Fruit fly (Drosophila melanogaster) whole organism, embryonic: ENCODE results near the gene Fmr1.

Source experiments
- ATbp ChIP-seq: fragments of 200-800 bp; sonication (Bioruptor generic); optimal IDR thresholded peaks from 2 replicates; lab custom pipeline; 2017; ENCODE audit warnings: missing biosample characterization, mild to moderate bottlenecking, missing genetic modification characterization, missing genetic modification reagents
- Antp ChIP-seq: fragments of 200-800 bp; sonication (Bioruptor generic); optimal IDR thresholded peaks from 3 replicates; lab custom pipeline; 2016; ENCODE audit warnings: missing biosample characterization, missing genetic modification characterization
- Asciz ChIP-seq: fragments of 200-800 bp; sonication (Bioruptor generic); optimal IDR thresholded peaks from 2 replicates; lab custom pipeline; 2017; ENCODE audit warnings: missing biosample characterization, mild to moderate bottlenecking, missing genetic modification characterization, missing genetic modification reagents
- Atf-2 ChIP-seq: fragments of 200-800 bp; sonication (Bioruptor generic); optimal IDR thresholded peaks from 2 replicates; lab custom pipeline; 2016; ENCODE audit warnings: missing biosample characterization, missing genetic modification characterization
- CG10147 ChIP-seq: fragments of 200-800 bp; sonication (Bioruptor generic); optimal IDR thresholded peaks from 2 replicates; lab custom pipeline; 2019; ENCODE audit warnings: missing biosample characterization, mild to moderate bottlenecking, missing genetic modification characterization, moderate library complexity
- CG11085 ChIP-seq: fragments of 200-800 bp; sonication (Bioruptor generic); IDR thresholded peaks from 2 replicates; pipeline ENCODE4 v1.3.6; 2022; ENCODE audit warnings: missing biosample characterization, missing genetic modification characterization
- CG12219 ChIP-seq: fragments of 200-800 bp; sonication (Bioruptor generic); optimal IDR thresholded peaks from 3 replicates; lab custom pipeline; 2018; ENCODE audit warnings: missing biosample characterization, mild to moderate bottlenecking, missing genetic modification characterization
- CG13123 ChIP-seq: fragments of 200-800 bp; sonication (Bioruptor generic); optimal IDR thresholded peaks from 2 replicates; lab custom pipeline; 2016; ENCODE audit warnings: missing biosample characterization, missing genetic modification characterization
- CG14965 ChIP-seq: fragments of 200-800 bp; sonication (Bioruptor generic); optimal IDR thresholded peaks from 2 replicates; lab custom pipeline; 2016; ENCODE audit warnings: missing biosample characterization, missing genetic modification characterization, borderline replicate concordance
- CG17328 ChIP-seq: fragments of 200-800 bp; sonication (Bioruptor generic); IDR thresholded peaks from 2 replicates; pipeline ENCODE4 v1.3.6; 2022; ENCODE audit warnings: missing biosample characterization, missing genetic modification characterization
- CG18599 ChIP-seq: fragments of 200-800 bp; sonication (Bioruptor generic); optimal IDR thresholded peaks from 3 replicates; lab custom pipeline; 2017; ENCODE audit warnings: missing biosample characterization, missing genetic modification characterization, mild to moderate bottlenecking, moderate library complexity, missing genetic modification reagents
- CG18619 ChIP-seq: fragments of 200-800 bp; sonication (Bioruptor generic); optimal IDR thresholded peaks from 3 replicates; lab custom pipeline; 2017; ENCODE audit warnings: missing biosample characterization, mild to moderate bottlenecking, missing genetic modification characterization
- CG2120 ChIP-seq: fragments of 200-800 bp; sonication (Bioruptor generic); optimal IDR thresholded peaks from 3 replicates; lab custom pipeline; 2016; ENCODE audit warnings: missing biosample characterization, missing genetic modification characterization
- CG30431 ChIP-seq: fragments of 200-800 bp; sonication (Bioruptor generic); optimal IDR thresholded peaks from 2 replicates; lab custom pipeline; 2017; ENCODE audit warnings: missing biosample characterization, missing genetic modification characterization
- CG3163 ChIP-seq: fragments of 200-800 bp; sonication (Bioruptor generic); optimal IDR thresholded peaks from 3 replicates; lab custom pipeline; 2016; ENCODE audit warnings: missing biosample characterization, missing genetic modification characterization
- CG32767 ChIP-seq: fragments of 200-800 bp; sonication (Bioruptor generic); IDR thresholded peaks from 2 replicates; pipeline ENCODE4 v1.3.6; 2022; ENCODE audit warnings: missing biosample characterization, missing genetic modification characterization
- CG33557 ChIP-seq: fragments of 200-800 bp; sonication (Bioruptor generic); optimal IDR thresholded peaks from 2 replicates; lab custom pipeline; 2019; ENCODE audit warnings: missing biosample characterization, mild to moderate bottlenecking, missing genetic modification characterization, moderate library complexity
- CG4328 ChIP-seq: fragments of 200-800 bp; sonication (Bioruptor generic); optimal IDR thresholded peaks from 3 replicates; lab custom pipeline; 2017; ENCODE audit warnings: missing biosample characterization, missing genetic modification reagents, missing genetic modification characterization
- CG4424 ChIP-seq: fragments of 200-800 bp; sonication (Bioruptor generic); optimal IDR thresholded peaks from 3 replicates; lab custom pipeline; 2016; ENCODE audit warnings: missing biosample characterization, missing genetic modification characterization
- CG6254 ChIP-seq: fragments of 200-800 bp; sonication (Bioruptor generic); optimal IDR thresholded peaks from 3 replicates; lab custom pipeline; 2017; ENCODE audit warnings: mild to moderate bottlenecking, missing biosample characterization, missing genetic modification reagents, missing genetic modification characterization
- CG6683 ChIP-seq: fragments of 200-800 bp; sonication (Bioruptor generic); optimal IDR thresholded peaks from 2 replicates; lab custom pipeline; 2017; ENCODE audit warnings: missing biosample characterization, mild to moderate bottlenecking, missing genetic modification characterization, missing genetic modification reagents
- CG6689 ChIP-seq: fragments of 200-800 bp; sonication (Bioruptor generic); IDR thresholded peaks from 2 replicates; pipeline ENCODE4 v1.3.6; 2022; ENCODE audit warnings: missing biosample characterization, missing genetic modification characterization
- CG7928 ChIP-seq: fragments of 200-800 bp; sonication (Bioruptor generic); optimal IDR thresholded peaks from 2 replicates; lab custom pipeline; 2017; ENCODE audit warnings: missing biosample characterization, mild to moderate bottlenecking, missing genetic modification characterization
- CG8765 ChIP-seq: fragments of 200-800 bp; sonication (Bioruptor generic); IDR thresholded peaks from 2 replicates; pipeline ENCODE4 v1.3.6; 2022; ENCODE audit warnings: missing biosample characterization, missing genetic modification characterization
- CG9215 ChIP-seq: fragments of 200-800 bp; sonication (Bioruptor generic); IDR thresholded peaks from 2 replicates; pipeline ENCODE4 v1.3.6; 2022; ENCODE audit warnings: missing biosample characterization, missing genetic modification characterization
- CG9797 ChIP-seq: fragments of 200-800 bp; sonication (Bioruptor generic); optimal IDR thresholded peaks from 3 replicates; lab custom pipeline; 2018; ENCODE audit warnings: missing biosample characterization, mild to moderate bottlenecking, missing genetic modification characterization
- CG9932 ChIP-seq: fragments of 200-800 bp; sonication (Bioruptor generic); IDR thresholded peaks from 2 replicates; pipeline ENCODE4 v1.3.6; 2022; ENCODE audit warnings: missing biosample characterization, missing genetic modification characterization
- Drgx ChIP-seq: fragments of 200-800 bp; sonication (Bioruptor generic); IDR thresholded peaks from 2 replicates; pipeline ENCODE4 v1.3.6; 2022; ENCODE audit warnings: missing biosample characterization, missing genetic modification characterization
- Fer3 ChIP-seq: fragments of 200-800 bp; sonication (Bioruptor generic); optimal IDR thresholded peaks from 2 replicates; lab custom pipeline; 2018; ENCODE audit warnings: missing biosample characterization, mild to moderate bottlenecking, missing genetic modification characterization, moderate library complexity
- H15 ChIP-seq: fragments of 200-800 bp; sonication (Bioruptor generic); IDR thresholded peaks from 3 replicates; pipeline ENCODE4 v1.3.6; 2022; ENCODE audit warnings: missing biosample characterization, missing genetic modification characterization
- Hey ChIP-seq: fragments of 200-800 bp; sonication (Bioruptor generic); optimal IDR thresholded peaks from 3 replicates; lab custom pipeline; 2018; ENCODE audit warnings: missing biosample characterization, mild to moderate bottlenecking, missing genetic modification characterization
- Hmr ChIP-seq: fragments of 200-800 bp; sonication (Bioruptor generic); optimal IDR thresholded peaks from 3 replicates; lab custom pipeline; 2017; ENCODE audit warnings: mild to moderate bottlenecking, missing biosample characterization, missing genetic modification reagents, missing genetic modification characterization
- Hsf ChIP-seq: fragments of 200-800 bp; sonication (Bioruptor generic); optimal IDR thresholded peaks from 3 replicates; lab custom pipeline; 2016; ENCODE audit warnings: missing biosample characterization, missing genetic modification characterization
- NC2α ChIP-seq: fragments of 200-800 bp; sonication (Bioruptor generic); optimal IDR thresholded peaks from 2 replicates; lab custom pipeline; 2016; ENCODE audit warnings: missing biosample characterization, missing genetic modification characterization
- NFAT ChIP-seq: fragments of 200-800 bp; sonication (Bioruptor generic); IDR thresholded peaks from 2 replicates; pipeline ENCODE4 v1.3.6; 2022; ENCODE audit warnings: missing biosample characterization, missing genetic modification characterization
- Oaz ChIP-seq: fragments of 200-800 bp; sonication (Bioruptor generic); IDR thresholded peaks from 2 replicates; pipeline ENCODE4 v1.3.6; 2022; ENCODE audit warnings: missing biosample characterization, missing genetic modification characterization
- Sox100B ChIP-seq: fragments of 200-800 bp; sonication (Bioruptor generic); optimal IDR thresholded peaks from 3 replicates; lab custom pipeline; 2018; ENCODE audit warnings: missing biosample characterization, mild to moderate bottlenecking, missing genetic modification characterization
- dati ChIP-seq: fragments of 200-800 bp; sonication (Bioruptor generic); IDR thresholded peaks from 2 replicates; pipeline ENCODE4 v1.3.6; 2022; ENCODE audit warnings: missing biosample characterization, missing genetic modification characterization
- esg ChIP-seq: fragments of 200-800 bp; sonication (Bioruptor generic); conservative IDR thresholded peaks from 2 replicates; pipeline ENCODE4 v1.3.6; 2022; ENCODE audit warnings: missing biosample characterization, missing genetic modification characterization
- gce ChIP-seq: fragments of 200-800 bp; sonication (Bioruptor generic); IDR thresholded peaks from 3 replicates; pipeline ENCODE4 v1.3.6; 2022; ENCODE audit warnings: missing biosample characterization, missing genetic modification characterization
- klu ChIP-seq: fragments of 200-800 bp; sonication (Bioruptor generic); IDR thresholded peaks from 2 replicates; pipeline ENCODE4 v1.3.6; 2022; ENCODE audit warnings: missing biosample characterization, missing genetic modification characterization
- lab ChIP-seq: fragments of 200-800 bp; sonication (Bioruptor generic); optimal IDR thresholded peaks from 3 replicates; lab custom pipeline; 2017; ENCODE audit warnings: missing biosample characterization, missing genetic modification characterization, mild to moderate bottlenecking, moderate library complexity, missing genetic modification reagents
- p53 ChIP-seq: fragments of 200-800 bp; sonication (Bioruptor generic); optimal IDR thresholded peaks from 2 replicates; lab custom pipeline; 2016; ENCODE audit warnings: missing biosample characterization, missing genetic modification characterization
- toy ChIP-seq: fragments of 200-800 bp; sonication (Bioruptor generic); IDR thresholded peaks from 2 replicates; pipeline ENCODE4 v1.3.6; 2022; ENCODE audit warnings: missing biosample characterization, missing genetic modification characterization
- tup ChIP-seq: fragments of 200-800 bp; sonication (Bioruptor generic); optimal IDR thresholded peaks from 2 replicates; lab custom pipeline; 2016; ENCODE audit warnings: missing biosample characterization, mild to moderate bottlenecking, missing genetic modification characterization, moderate library complexity
- vvl ChIP-seq: fragments of 200-800 bp; sonication (Bioruptor generic); IDR thresholded peaks from 2 replicates; pipeline ENCODE4 v1.3.6; 2022; ENCODE audit warnings: missing biosample characterization, missing genetic modification characterization
- zen ChIP-seq: fragments of 200-800 bp; sonication (Bioruptor generic); optimal IDR thresholded peaks from 3 replicates; lab custom pipeline; 2018; ENCODE audit warnings: missing biosample characterization, mild to moderate bottlenecking, missing genetic modification characterization, moderate library complexity
- zf30C ChIP-seq: fragments of 200-800 bp; sonication (Bioruptor generic); optimal IDR thresholded peaks from 3 replicates; lab custom pipeline; 2018; ENCODE audit warnings: missing biosample characterization, mild to moderate bottlenecking, missing genetic modification characterization
- zfh1 ChIP-seq: fragments of 200-800 bp; sonication (Bioruptor generic); IDR thresholded peaks from 3 replicates; pipeline ENCODE4 v1.3.6; 2022; ENCODE audit warnings: missing biosample characterization, missing genetic modification characterization

Gene Fmr1

dm6 chr3R:10087206-10087927 lies 22.6 kb downstream of the Fmr1 start (continued):
- TF ChIP-seq lab (peak; percentile 79), CG17328 (peak; percentile 74), Antp (GFP tag; lab: Kevin White, UChicago) (peak; percentile 78), NC2α (GFP tag; lab: Kevin White, UChicago) (peak; percentile 15), CG2120 (GFP tag; lab: Kevin White, UChicago) (peak; percentile 85), Fer3 (tag; lab: Kevin White, UChicago) (peak; percentile 57), p53 (GFP tag; lab: Kevin White, UChicago) (peak; percentile 41), CG3163 (GFP tag; lab: Kevin White, UChicago) (peak; percentile 28), CG33557 (GFP tag; lab: Kevin White, UChicago) (no peak), Hsf (GFP tag; lab: Kevin White, UChicago) (peak; percentile 75), CG6254 (no peak), CG9797 (no peak), CG14965 (GFP tag; lab: Kevin White, UChicago) (no peak), CG6689 (GFP tag; lab: Robert Waterston, UW) (peak; percentile 78), Hey (tag; lab: Kevin White, UChicago) (no peak), CG4424 (GFP tag; lab: Kevin White, UChicago) (peak; percentile 46), gce (GFP tag; lab: Robert Waterston, UW) (peak; percentile 16; the same call in 1 of the 3 replicates), CG10147 (GFP tag; lab: Kevin White, UChicago) (peak; percentile 12), Sox100B (peak; percentile 20), tup (GFP tag; lab: Kevin White, UChicago) (no peak), CG7928 (GFP tag; lab: Kevin White, UChicago) (no peak), CG9215 (GFP tag; lab: Robert Waterston, UW) (no peak), CG11085 (no peak; the same call in 1 of the 2 replicates), Asciz (GFP tag; lab: Kevin White, UChicago) (peak; percentile 51), CG8765 (peak; percentile 57; the same call in 1 of the 2 replicates), zen (tag; lab: Kevin White, UChicago) (no peak), CG9932 (GFP tag; lab: Robert Waterston, UW) (peak; percentile 67), CG6683 (GFP tag; lab: Kevin White, UChicago) (peak; percentile 3), vvl (peak; percentile 78), Hmr (peak; percentile 71), CG12219 (GFP tag; lab: Kevin White, UChicago) (peak; percentile 17), klu (peak; percentile 60), toy (GFP tag; lab: Robert Waterston, UW) (peak; percentile 37; the same call in 1 of the 2 replicates), Oaz (GFP tag; lab: Robert Waterston, UW) (peak; percentile 46; the same call in 1 of the 2 replicates), NFAT (GFP tag; lab: Robert Waterston, UW) (peak; percentile 56), H15 (peak; percentile 62; the same call in 1 of the 3 replicates), zfh1 (peak; percentile 66; the same call in 2 of the 3 replicates), dati (GFP tag; lab: Robert Waterston, UW) (0 out of 2 replicates have a peak, but pooled peaks have one; percentile 38), CG4328 (GFP tag; lab: Kevin White, UChicago) (no peak), Drgx (GFP tag; lab: Robert Waterston, UW) (peak; percentile 88), CG13123 (GFP tag; lab: Kevin White, UChicago) (peak; percentile 19), ATbp (GFP tag; lab: Kevin White, UChicago) (peak; percentile 60), CG30431 (GFP tag; lab: Kevin White, UChicago) (peak; percentile 46), CG32767 (GFP tag; lab: Robert Waterston, UW) (no peak; the same call in 1 of the 2 replicates), zf30C (GFP tag; lab: Kevin White, UChicago) (no peak), CG18619 (GFP tag; lab: Kevin White, UChicago) (peak; percentile 59), Atf-2 (GFP tag; lab: Kevin White, UChicago) (peak; percentile 47), CG18599 (GFP tag; lab: Kevin White, UChicago) (peak; percentile 77), esg (GFP tag; lab: Robert Waterston, UW) (no peak; the same call in 1 of the 2 replicates)
